Worm (Caenorhabditis elegans) whole organism, midembryonic: Measurements from ENCODE around the gene soc-1.

Experiments
- T22C8.4 ChIP-seq: fragments of 200-800 bp; sonication (Bioruptor generic); IDR thresholded peaks from 2 replicates; pipeline ENCODE4 v1.3.6; 2022; ENCODE audit warnings: missing genetic modification characterization, missing compliant biosample characterization
- cog-1 ChIP-seq: sonication (generic microtip); optimal IDR thresholded peaks from 2 replicates; lab custom pipeline; 2016; ENCODE audit warnings: missing genetic modification characterization, missing compliant biosample characterization
- flt-1 ChIP-seq: fragments of 200-800 bp; sonication (Bioruptor generic); IDR thresholded peaks from 2 replicates; pipeline ENCODE4 v1.3.6; 2022; ENCODE audit warnings: missing genetic modification characterization, missing compliant biosample characterization
- klf-2 ChIP-seq: fragments of 200-800 bp; sonication (Bioruptor generic); conservative IDR thresholded peaks from 2 replicates; pipeline ENCODE4 v1.3.6; 2022; ENCODE audit warnings: missing genetic modification reagents, missing genetic modification characterization, missing compliant biosample characterization
- med-1 ChIP-seq: sonication (generic microtip); optimal IDR thresholded peaks from 2 replicates; lab custom pipeline; 2017; ENCODE audit warnings: missing genetic modification characterization, mild to moderate bottlenecking, missing compliant biosample characterization, antibody characterized with exemption, missing genetic modification reagents; ENCODE audit not compliant: insufficient read depth
- ref-1 ChIP-seq: fragments of 200-800 bp; sonication (Bioruptor generic); conservative IDR thresholded peaks from 2 replicates; pipeline ENCODE4 v1.3.6; 2022; ENCODE audit warnings: missing genetic modification reagents, missing genetic modification characterization, missing compliant biosample characterization
- tab-1 ChIP-seq: fragments of 200-800 bp; sonication (Bioruptor generic); IDR thresholded peaks from 2 replicates; pipeline ENCODE4 v1.3.6; 2022; ENCODE audit warnings: missing genetic modification characterization, missing compliant biosample characterization
- ztf-23 ChIP-seq: fragments of 200-800 bp; sonication (Bioruptor generic); IDR thresholded peaks from 2 replicates; pipeline ENCODE4 v1.3.6; 2022; ENCODE audit warnings: missing genetic modification reagents, missing genetic modification characterization, missing compliant biosample characterization
- ztf-29 ChIP-seq: fragments of 200-800 bp; sonication (Bioruptor generic); IDR thresholded peaks from 2 replicates; pipeline ENCODE4 v1.3.6; 2022; ENCODE audit warnings: missing genetic modification reagents, missing genetic modification characterization, missing compliant biosample characterization

soc-1 gene

ce11 chrV:4672487-4672886 lies 29.7 kb downstream of the soc-1 start, which contains the start of gene K03B4.9:
TSS of gene K03B4.9 (minus strand) at chrV:4672587.
- TF ChIP-seq ztf-29 (GFP tag; lab: Robert Waterston, UW) (no peak), T22C8.4 (GFP tag; lab: Robert Waterston, UW) (no peak), flt-1 (GFP tag; lab: Robert Waterston, UW) (no peak), med-1 (GFP tag; lab: Kevin White, UChicago) (no peak), ref-1 (GFP tag; lab: Robert Waterston, UW) (no peak), cog-1 (tag; lab: Kevin White, UChicago) (no peak), klf-2 (no peak), ztf-23 (GFP tag; lab: Robert Waterston, UW) (no peak), tab-1 (GFP tag; lab: Robert Waterston, UW) (no peak)

ce11 chrV:4674506-4674905 lies 31.8 kb downstream of the soc-1 start, which contains the start of gene K03B4.8:
TSS of gene K03B4.8 (minus strand) at chrV:4674606.
- TF ChIP-seq ref-1 (GFP tag; lab: Robert Waterston, UW): no peak
- TF ChIP-seq ztf-23 (GFP tag; lab: Robert Waterston, UW): no peak
- TF ChIP-seq ztf-29 (GFP tag; lab: Robert Waterston, UW): no peak
- TF ChIP-seq flt-1 (GFP tag; lab: Robert Waterston, UW): no peak

- no peak for TF ChIP-seq med-1 (GFP tag; lab: Kevin White, UChicago)
- TF ChIP-seq ref-1 (GFP tag; lab: Robert Waterston, UW): no peak
- no peak for TF ChIP-seq klf-2
- TF ChIP-seq flt-1 (GFP tag; lab: Robert Waterston, UW): no peak
- TF ChIP-seq T22C8.4 (GFP tag; lab: Robert Waterston, UW): no peak
Measured at ce11 chrV:4676092-4676491, 33.3 kb downstream of the soc-1 start, which contains the start of gene K03B4.6. TSS of gene K03B4.6 (minus strand) at chrV:4676192.

ce11 chrV:4676812-4677211 lies 34.1 kb downstream of the soc-1 start:
- TF ChIP-seq ztf-23 (GFP tag; lab: Robert Waterston, UW) (no peak), flt-1 (GFP tag; lab: Robert Waterston, UW) (no peak), cog-1 (tag; lab: Kevin White, UChicago) (no peak), ref-1 (GFP tag; lab: Robert Waterston, UW) (no peak), tab-1 (GFP tag; lab: Robert Waterston, UW) (no peak), med-1 (GFP tag; lab: Kevin White, UChicago) (no peak), ztf-29 (GFP tag; lab: Robert Waterston, UW) (no peak), T22C8.4 (GFP tag; lab: Robert Waterston, UW) (no peak), klf-2 (no peak)

ce11 chrV:4681670-4682069 lies 38.9 kb downstream of the soc-1 start, which contains the start of gene K03B4.4:
TSS of gene K03B4.4 (plus strand) at chrV:4681970.
- TF ChIP-seq ref-1 (GFP tag; lab: Robert Waterston, UW) (no peak), ztf-23 (GFP tag; lab: Robert Waterston, UW) (no peak), med-1 (GFP tag; lab: Kevin White, UChicago) (no peak), tab-1 (GFP tag; lab: Robert Waterston, UW) (no peak), klf-2 (no peak), T22C8.4 (GFP tag; lab: Robert Waterston, UW) (no peak), cog-1 (tag; lab: Kevin White, UChicago) (no peak), flt-1 (GFP tag; lab: Robert Waterston, UW) (no peak), ztf-29 (GFP tag; lab: Robert Waterston, UW) (no peak)

- TF ChIP-seq tab-1 (GFP tag; lab: Robert Waterston, UW) (no peak), klf-2 (no peak), T22C8.4 (GFP tag; lab: Robert Waterston, UW) (no peak), ztf-23 (GFP tag; lab: Robert Waterston, UW) (no peak), med-1 (GFP tag; lab: Kevin White, UChicago) (no peak), flt-1 (GFP tag; lab: Robert Waterston, UW) (no peak), ztf-29 (GFP tag; lab: Robert Waterston, UW) (no peak), cog-1 (tag; lab: Kevin White, UChicago) (no peak), ref-1 (GFP tag; lab: Robert Waterston, UW) (no peak)
Measured at ce11 chrV:4684137-4684536, 41.4 kb downstream of the soc-1 start.

- TF ChIP-seq cog-1 (tag; lab: Kevin White, UChicago) (no peak), flt-1 (GFP tag; lab: Robert Waterston, UW) (no peak), T22C8.4 (GFP tag; lab: Robert Waterston, UW) (no peak), ref-1 (GFP tag; lab: Robert Waterston, UW) (no peak), ztf-23 (GFP tag; lab: Robert Waterston, UW) (no peak), tab-1 (GFP tag; lab: Robert Waterston, UW) (no peak), med-1 (GFP tag; lab: Kevin White, UChicago) (no peak), ztf-29 (GFP tag; lab: Robert Waterston, UW) (no peak), klf-2 (no peak)
Measured at ce11 chrV:4686680-4687470, 44.1 kb downstream of the soc-1 start, which contains the start of gene taf-10. TSS of gene taf-10 (plus strand) at chrV:4687103.

- TF ChIP-seq ref-1 (GFP tag; lab: Robert Waterston, UW) (no peak), klf-2 (no peak), tab-1 (GFP tag; lab: Robert Waterston, UW) (no peak), ztf-29 (GFP tag; lab: Robert Waterston, UW) (no peak)
Measured at ce11 chrV:4687944-4688505, 45.3 kb downstream of the soc-1 start, which contains the start of gene K03B4.2. TSS of gene K03B4.2 (plus strand) at chrV:4687994.

- no peak for TF ChIP-seq T22C8.4 (GFP tag; lab: Robert Waterston, UW)
- TF ChIP-seq ref-1 (GFP tag; lab: Robert Waterston, UW): no peak
- no peak for TF ChIP-seq klf-2
- TF ChIP-seq ztf-29 (GFP tag; lab: Robert Waterston, UW): no peak
- TF ChIP-seq cog-1 (tag; lab: Kevin White, UChicago): no peak
- no peak for TF ChIP-seq tab-1 (GFP tag; lab: Robert Waterston, UW)
- no peak for TF ChIP-seq flt-1 (GFP tag; lab: Robert Waterston, UW)
- no peak for TF ChIP-seq med-1 (GFP tag; lab: Kevin White, UChicago)
- TF ChIP-seq ztf-23 (GFP tag; lab: Robert Waterston, UW): no peak
Measured at ce11 chrV:4689234-4689633, 46.5 kb downstream of the soc-1 start, which contains the start of gene K03B4.1. TSS of gene K03B4.1 (plus strand) at chrV:4689330.
